Fruit fly (Drosophila melanogaster): ENCODE measurements around the gene Cyp313a4.

The Cyp313a4 gene

dm6 chr3R:12644621-12645310, 36.4 kb downstream of the Cyp313a4 start:
- TF ChIP-seq Met (GFP tag; optimal IDR thresholded peaks at IDR 0.05) = peak; percentile 20
- no peak for TF ChIP-seq Ets21C (GFP tag; optimal IDR thresholded peaks at IDR 0.05)
- TF ChIP-seq Sox102F (GFP tag; optimal IDR thresholded peaks at IDR 0.05) = no peak
- TF ChIP-seq CG11762 (GFP tag; optimal IDR thresholded peaks at IDR 0.05; ENCODE audit: insufficient read depth) = no peak
- TF ChIP-seq Hr38 (GFP tag; optimal IDR thresholded peaks at IDR 0.05) = no peak
- peak; percentile 13 for TF ChIP-seq esn (GFP tag; optimal IDR thresholded peaks at IDR 0.05)
- TF ChIP-seq Eip75B (GFP tag; optimal IDR thresholded peaks at IDR 0.05) = no peak
- no peak for TF ChIP-seq acj6 (GFP tag; optimal IDR thresholded peaks at IDR 0.05)
- TF ChIP-seq eg (GFP tag; IDR thresholded peaks at IDR 0.05) = no peak
- no peak for TF ChIP-seq CG3032 (tag; optimal IDR thresholded peaks at IDR 0.05)
- no peak for TF ChIP-seq Blimp-1 (GFP tag; optimal IDR thresholded peaks at IDR 0.05)
- TF ChIP-seq achi (GFP tag; optimal IDR thresholded peaks at IDR 0.05) = peak; percentile 11
- no peak for TF ChIP-seq salr (GFP tag; optimal IDR thresholded peaks at IDR 0.05)
- no peak for TF ChIP-seq CG1621 (tag; optimal IDR thresholded peaks at IDR 0.05)
- TF ChIP-seq Ets96B (tag; optimal IDR thresholded peaks at IDR 0.05) = no peak
- no peak for TF ChIP-seq CG3919 (GFP tag; optimal IDR thresholded peaks at IDR 0.05)
- TF ChIP-seq OdsH (GFP tag; optimal IDR thresholded peaks at IDR 0.05) = no peak
- no peak for TF ChIP-seq CG6792 (GFP tag; optimal IDR thresholded peaks at IDR 0.05)
- TF ChIP-seq fkh (GFP tag; optimal IDR thresholded peaks at IDR 0.05) = peak; percentile 46
- TF ChIP-seq CG16779 (tag; optimal IDR thresholded peaks at IDR 0.05) = no peak
- TF ChIP-seq Eip93F (GFP tag; optimal IDR thresholded peaks at IDR 0.05) = no peak
- no peak for TF ChIP-seq CG10631 (GFP tag; optimal IDR thresholded peaks at IDR 0.05)
- TF ChIP-seq lz (GFP tag; optimal IDR thresholded peaks at IDR 0.05) = peak; percentile 22
- TF ChIP-seq svp (GFP tag) = peak; percentile 66
- TF ChIP-seq Eip78C (GFP tag) = peak; percentile 66
- TF ChIP-seq CG6854 (GFP tag; optimal IDR thresholded peaks at IDR 0.05) = no peak
- TF ChIP-seq CG15336 (GFP tag; IDR thresholded peaks at IDR 0.05) = no peak
- no peak for TF ChIP-seq CG9139 (GFP tag; optimal IDR thresholded peaks at IDR 0.05)
- TF ChIP-seq pdm3 (GFP tag; optimal IDR thresholded peaks at IDR 0.05) = peak; percentile 14
- no peak for TF ChIP-seq dsx (GFP tag; optimal IDR thresholded peaks at IDR 0.05; ENCODE audit: poor library complexity, severe bottlenecking)
- TF ChIP-seq ss (GFP tag; optimal IDR thresholded peaks at IDR 0.05) = no peak
- peak; percentile 26 for TF ChIP-seq CG7368 (GFP tag; optimal IDR thresholded peaks at IDR 0.05)
- no peak for TF ChIP-seq Lpt (GFP tag; optimal IDR thresholded peaks at IDR 0.05)
- no peak for TF ChIP-seq CG32006 (GFP tag; optimal IDR thresholded peaks at IDR 0.05)
- no peak for TF ChIP-seq topi (GFP tag; optimal IDR thresholded peaks at IDR 0.05)
- TF ChIP-seq CG11902 (GFP tag; optimal IDR thresholded peaks at IDR 0.05) = no peak
- no peak for TF ChIP-seq CG6163 (GFP tag; IDR thresholded peaks at IDR 0.05)
- no peak for TF ChIP-seq CG6276 (GFP tag; optimal IDR thresholded peaks at IDR 0.05)
- peak; percentile 17 for TF ChIP-seq Hr39 (GFP tag; optimal IDR thresholded peaks at IDR 0.05)
- no peak for TF ChIP-seq Gug (GFP tag; IDR thresholded peaks at IDR 0.05)
- no peak for TF ChIP-seq cyc (GFP tag; optimal IDR thresholded peaks at IDR 0.05)
- TF ChIP-seq CG4318 (GFP tag; optimal IDR thresholded peaks at IDR 0.05) = no peak
- TF ChIP-seq CG8119 (GFP tag; IDR thresholded peaks at IDR 0.05) = no peak
- TF ChIP-seq dac (GFP tag; optimal IDR thresholded peaks at IDR 0.05) = no peak
- TF ChIP-seq fd59A (GFP tag; optimal IDR thresholded peaks at IDR 0.05) = no peak
- TF ChIP-seq Sox15 (GFP tag; optimal IDR thresholded peaks at IDR 0.05) = peak; percentile 9
- TF ChIP-seq Smox (GFP tag; optimal IDR thresholded peaks at IDR 0.05) = no peak
- no peak for TF ChIP-seq spab (GFP tag; optimal IDR thresholded peaks at IDR 0.05)
- TF ChIP-seq CG11294 (GFP tag; IDR thresholded peaks at IDR 0.05) = no peak
- no peak for TF ChIP-seq net (GFP tag; optimal IDR thresholded peaks at IDR 0.05)
- TF ChIP-seq CG8319 (GFP tag; optimal IDR thresholded peaks at IDR 0.05) = no peak
- TF ChIP-seq vri (GFP tag; optimal IDR thresholded peaks at IDR 0.05) = peak; percentile 40

Data from whole organism, prepupa.